Fruit fly (Drosophila melanogaster) Kc167 (cell line): ENCODE results near the gene scramb1.

ENCODE experiments used
- Myc ChIP-seq: fragments of >200 bp; optimal IDR thresholded peaks from 2 replicates; lab custom pipeline; 2017; ENCODE audit warnings: missing external identifiers
- Sin3A ChIP-seq: fragments of >200 bp; optimal IDR thresholded peaks from 2 replicates; lab custom pipeline; 2018; ENCODE audit warnings: missing external identifiers
- h ChIP-seq: fragments of >200 bp; optimal IDR thresholded peaks from 3 replicates; lab custom pipeline; 2018; ENCODE audit warnings: missing external identifiers
- insv ChIP-seq: fragments of >200 bp; optimal IDR thresholded peaks from 3 replicates; lab custom pipeline; 2018; ENCODE audit warnings: missing external identifiers
- psq ChIP-seq: fragments of >200 bp; optimal IDR thresholded peaks from 2 replicates; lab custom pipeline; 2017; ENCODE audit warnings: missing external identifiers
- ttk ChIP-seq: sonication (Bioruptor generic); optimal IDR thresholded peaks from 2 replicates; lab custom pipeline; 2017; ENCODE audit warnings: missing external identifiers

DNA sequence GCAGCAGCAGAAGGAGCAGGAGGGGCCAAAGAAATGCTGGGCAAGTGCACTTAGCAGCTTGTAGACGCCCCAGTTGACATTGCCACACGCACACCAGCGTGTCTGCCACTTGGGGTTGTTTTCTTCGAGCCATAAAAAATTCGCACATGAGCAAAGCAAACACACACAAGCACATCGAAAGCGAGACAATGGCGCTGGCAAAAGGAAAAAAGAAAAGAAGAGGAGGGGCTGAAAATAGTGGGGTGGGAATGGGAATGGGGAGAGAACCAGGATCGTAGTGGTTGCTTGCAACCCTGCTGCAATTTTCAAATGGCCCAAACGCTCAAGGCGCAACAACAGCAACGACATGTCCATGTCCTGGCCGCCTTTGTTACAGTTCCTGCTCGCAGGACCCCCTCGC, 22.1 kb upstream of the scramb1 start:
- TF ChIP-seq psq (lab: Kevin White, UChicago) (no peak), h (lab: Kevin White, UChicago) (no peak), Myc (lab: Kevin White, UChicago) (no peak), insv (no peak), Sin3A (lab: Kevin White, UChicago) (no peak), ttk (lab: Kevin White, UChicago) (no peak)
